Worm (Caenorhabditis elegans) whole organism, L3 larva: ENCODE measurements around the gene T09F3.2.
A peak's percentile ranks its signal among the peaks of the same experiment; 100 is the strongest.

Source experiments
- R02D3.7 ChIP-seq: fragments of 150-350 bp; optimal IDR thresholded peaks from 2 replicates; lab custom pipeline; 2014; ENCODE audit warnings: missing biosample characterization, missing genetic modification characterization
- ZK546.5 ChIP-seq: sonication (generic microtip); optimal IDR thresholded peaks from 2 replicates; lab custom pipeline; 2017; ENCODE audit warnings: missing biosample characterization, missing genetic modification characterization
- ceh-16 ChIP-seq: sonication (generic microtip); optimal IDR thresholded peaks from 2 replicates; lab custom pipeline; 2017; ENCODE audit warnings: missing biosample characterization, missing genetic modification characterization
- ceh-28 ChIP-seq: fragments of 150-350 bp; optimal IDR thresholded peaks from 2 replicates; lab custom pipeline; 2014; ENCODE audit warnings: missing biosample characterization, missing genetic modification reagents, missing genetic modification characterization
- ceh-9 ChIP-seq: sonication (generic microtip); optimal IDR thresholded peaks from 2 replicates; lab custom pipeline; 2018; ENCODE audit warnings: missing biosample characterization, missing genetic modification characterization
- daf-12 ChIP-seq: fragments of 150-350 bp; optimal IDR thresholded peaks from 2 replicates; lab custom pipeline; 2014; ENCODE audit warnings: missing biosample characterization, missing genetic modification reagents, missing genetic modification characterization
- egl-27 ChIP-seq: sonication (generic microtip); optimal IDR thresholded peaks from 4 replicates; lab custom pipeline; 2017; ENCODE audit warnings: missing biosample characterization, missing genetic modification reagents, missing genetic modification characterization
- egl-5 ChIP-seq: fragments of 150-350 bp; optimal IDR thresholded peaks from 2 replicates; lab custom pipeline; 2017; ENCODE audit warnings: missing biosample characterization, missing genetic modification reagents, missing genetic modification characterization, inconsistent platforms
- elt-1 ChIP-seq: fragments of 150-350 bp; optimal IDR thresholded peaks from 2 replicates; lab custom pipeline; 2014; ENCODE audit warnings: missing biosample characterization, missing genetic modification characterization
- elt-2 ChIP-seq: sonication (generic microtip); optimal IDR thresholded peaks from 2 replicates; lab custom pipeline; 2016; ENCODE audit warnings: missing genetic modification reagents, mild to moderate bottlenecking, missing genetic modification characterization, missing compliant biosample characterization
- elt-3 ChIP-seq, 3 experiments: fragments of 150-350 bp in 1 of 3; sonication (generic microtip) in 2 of 3; optimal IDR thresholded peaks; 2 replicates in 2 of 3; 4 replicates in 1 of 3; lab custom pipeline; 2014 to 2017; ENCODE audit warnings: missing biosample characterization in 3 of 3, missing genetic modification characterization in 3 of 3
- eor-1 ChIP-seq, 2 experiments: fragments of 150-350 bp; optimal IDR thresholded peaks; 2 replicates each; lab custom pipeline; 2014 to 2018; ENCODE audit warnings: missing biosample characterization in 2 of 2, missing genetic modification characterization in 2 of 2
- fkh-2 ChIP-seq: fragments of 150-350 bp; optimal IDR thresholded peaks from 2 replicates; lab custom pipeline; 2014; ENCODE audit warnings: missing biosample characterization, missing genetic modification reagents, missing genetic modification characterization
- fos-1 ChIP-seq: fragments of 150-350 bp; optimal IDR thresholded peaks from 2 replicates; lab custom pipeline; 2014; ENCODE audit warnings: missing biosample characterization, missing genetic modification characterization
- hmg-11 ChIP-seq: sonication (generic microtip); optimal IDR thresholded peaks from 2 replicates; lab custom pipeline; 2016; ENCODE audit warnings: missing genetic modification characterization, missing compliant biosample characterization
- jun-1 ChIP-seq: fragments of 150-350 bp; optimal IDR thresholded peaks from 2 replicates; lab custom pipeline; 2014; ENCODE audit warnings: missing biosample characterization, missing genetic modification reagents, missing genetic modification characterization
- lin-15B ChIP-seq: fragments of 150-350 bp; optimal IDR thresholded peaks from 2 replicates; lab custom pipeline; 2014; ENCODE audit warnings: missing biosample characterization, missing genetic modification characterization
- lsy-12 ChIP-seq: sonication (generic microtip); optimal IDR thresholded peaks from 2 replicates; lab custom pipeline; 2016; ENCODE audit warnings: mild to moderate bottlenecking, missing genetic modification characterization, missing compliant biosample characterization
- mdl-1 ChIP-seq: fragments of 150-350 bp; optimal IDR thresholded peaks from 2 replicates; lab custom pipeline; 2014; ENCODE audit warnings: missing biosample characterization, missing genetic modification characterization
- mml-1 ChIP-seq: fragments of 150-350 bp; sonication (generic microtip); optimal IDR thresholded peaks from 3 replicates; lab custom pipeline; 2014; ENCODE audit warnings: missing biosample characterization, missing genetic modification characterization
- nfya-1 ChIP-seq: sonication (generic microtip); optimal IDR thresholded peaks from 2 replicates; lab custom pipeline; 2017; ENCODE audit warnings: missing genetic modification characterization, mild to moderate bottlenecking, missing compliant biosample characterization, antibody characterized with exemption, moderate library complexity; ENCODE audit not compliant: insufficient read depth
- nhr-12 ChIP-seq: fragments of 150-350 bp; optimal IDR thresholded peaks from 2 replicates; lab custom pipeline; 2014; ENCODE audit warnings: missing biosample characterization, missing genetic modification characterization
- nhr-23 ChIP-seq: fragments of 150-350 bp; optimal IDR thresholded peaks from 2 replicates; lab custom pipeline; 2014; ENCODE audit warnings: missing biosample characterization, missing genetic modification reagents, missing genetic modification characterization
- nhr-237 ChIP-seq: fragments of 150-350 bp; optimal IDR thresholded peaks from 2 replicates; lab custom pipeline; 2014; ENCODE audit warnings: missing biosample characterization, missing genetic modification characterization
- nhr-25 ChIP-seq: sonication (generic microtip); optimal IDR thresholded peaks from 2 replicates; lab custom pipeline; 2017; ENCODE audit warnings: missing biosample characterization, missing genetic modification characterization
- nhr-43 ChIP-seq: sonication (generic microtip); optimal IDR thresholded peaks from 2 replicates; lab custom pipeline; 2016; ENCODE audit warnings: mild to moderate bottlenecking, missing genetic modification characterization, missing compliant biosample characterization; ENCODE audit not compliant: poor library complexity, severe bottlenecking
- nhr-76 ChIP-seq: fragments of 150-350 bp; sonication (generic microtip); optimal IDR thresholded peaks from 5 replicates; lab custom pipeline; 2014; ENCODE audit warnings: missing biosample characterization, missing genetic modification characterization
- nhr-77 ChIP-seq: fragments of 150-350 bp; optimal IDR thresholded peaks from 2 replicates; lab custom pipeline; 2014; ENCODE audit warnings: missing biosample characterization, missing genetic modification characterization
- pha-4 ChIP-seq: fragments of 150-350 bp; optimal IDR thresholded peaks from 2 replicates; lab custom pipeline; 2014; ENCODE audit warnings: missing biosample characterization, missing genetic modification reagents, missing genetic modification characterization
- pqm-1 ChIP-seq: fragments of 150-350 bp; optimal IDR thresholded peaks from 2 replicates; lab custom pipeline; 2017; ENCODE audit warnings: missing biosample characterization, missing genetic modification characterization, inconsistent platforms
- sea-2 ChIP-seq: fragments of 150-350 bp; sonication (generic microtip); optimal IDR thresholded peaks from 4 replicates; lab custom pipeline; 2014; ENCODE audit warnings: missing biosample characterization, missing genetic modification reagents, missing genetic modification characterization
- skn-1 ChIP-seq: fragments of 150-350 bp; optimal IDR thresholded peaks from 2 replicates; lab custom pipeline; 2014; ENCODE audit warnings: missing biosample characterization, missing genetic modification characterization
- tbx-2 ChIP-seq: sonication (generic microtip); optimal IDR thresholded peaks from 2 replicates; lab custom pipeline; 2016; ENCODE audit warnings: mild to moderate bottlenecking, missing genetic modification characterization, missing compliant biosample characterization
- zag-1 ChIP-seq: fragments of 150-350 bp; optimal IDR thresholded peaks from 2 replicates; lab custom pipeline; 2014; ENCODE audit warnings: missing biosample characterization, missing genetic modification characterization
- ztf-4 ChIP-seq: fragments of 150-350 bp; optimal IDR thresholded peaks from 2 replicates; lab custom pipeline; 2014; ENCODE audit warnings: missing biosample characterization, missing genetic modification characterization

Gene T09F3.2

ce11 chrII:10396578-10396977 lies 5.6 kb downstream of the T09F3.2 start, which contains the start of gene T09F3.5:
Gene T09F3.5 (plus strand): TSS chrII:10396878.
- no peak for TF ChIP-seq mml-1 (tag; lab: Kevin White, UChicago)
- no peak for TF ChIP-seq fkh-2
- TF ChIP-seq pqm-1 (tag; lab: Kevin White, UChicago), result no peak
- no peak for TF ChIP-seq nhr-76 (tag; lab: Kevin White, UChicago)
- TF ChIP-seq skn-1, result no peak
- TF ChIP-seq nhr-12, result no peak
- no peak for TF ChIP-seq lin-15B (tag; lab: Kevin White, UChicago)
- TF ChIP-seq tbx-2 (tag; lab: Kevin White, UChicago), result no peak
- no peak for TF ChIP-seq elt-1 (tag; lab: Kevin White, UChicago)
- TF ChIP-seq elt-3 (tag; optimal IDR thresholded peaks at IDR 0.05; lab: Kevin White, UChicago), result no peak
- no peak for TF ChIP-seq eor-1 (tag; optimal IDR thresholded peaks at IDR 0.05; lab: Kevin White, UChicago)
- TF ChIP-seq nhr-25 (tag; lab: Kevin White, UChicago), result no peak
- TF ChIP-seq sea-2 (GFP tag; lab: Kevin White, UChicago), result no peak
- no peak for TF ChIP-seq nhr-43 (tag; lab: Kevin White, UChicago)
- TF ChIP-seq zag-1 (tag; lab: Kevin White, UChicago), result no peak
- no peak for TF ChIP-seq R02D3.7 (tag; lab: Kevin White, UChicago)
- TF ChIP-seq elt-2 (tag; lab: Kevin White, UChicago), result no peak
- TF ChIP-seq mdl-1, result no peak
- TF ChIP-seq nhr-77 (tag; lab: Kevin White, UChicago), result no peak

- TF ChIP-seq fos-1 (no peak), elt-2 (tag; lab: Kevin White, UChicago) (peak; percentile 89), nhr-23 (tag; lab: Kevin White, UChicago) (no peak), ceh-9 (tag; lab: Kevin White, UChicago) (no peak), pqm-1 (tag; lab: Kevin White, UChicago) (peak; percentile 50)
Observed at ce11 chrII:10402991-10403390, 12.0 kb downstream of the T09F3.2 start.

ce11 chrII:10410989-10411388 lies 20.0 kb downstream of the T09F3.2 start, which contains the start of gene E04D5.5:
Gene E04D5.5 (plus strand): TSS chrII:10411289.
- TF ChIP-seq daf-12 (tag; lab: Kevin White, UChicago) (no peak), ceh-9 (tag; lab: Kevin White, UChicago) (no peak), egl-27 (tag; lab: Kevin White, UChicago) (no peak), nhr-237 (tag; lab: Kevin White, UChicago) (no peak), hmg-11 (tag; lab: Kevin White, UChicago) (no peak), pha-4 (no peak), eor-1 (tag; optimal IDR thresholded peaks at IDR 0.05; lab: Kevin White, UChicago) (no peak), ztf-4 (tag; lab: Kevin White, UChicago) (no peak), lsy-12 (no peak), elt-3 (tag; optimal IDR thresholded peaks at IDR 0.05; lab: Kevin White, UChicago) (no peak), jun-1 (tag; lab: Kevin White, UChicago) (no peak)

DNA sequence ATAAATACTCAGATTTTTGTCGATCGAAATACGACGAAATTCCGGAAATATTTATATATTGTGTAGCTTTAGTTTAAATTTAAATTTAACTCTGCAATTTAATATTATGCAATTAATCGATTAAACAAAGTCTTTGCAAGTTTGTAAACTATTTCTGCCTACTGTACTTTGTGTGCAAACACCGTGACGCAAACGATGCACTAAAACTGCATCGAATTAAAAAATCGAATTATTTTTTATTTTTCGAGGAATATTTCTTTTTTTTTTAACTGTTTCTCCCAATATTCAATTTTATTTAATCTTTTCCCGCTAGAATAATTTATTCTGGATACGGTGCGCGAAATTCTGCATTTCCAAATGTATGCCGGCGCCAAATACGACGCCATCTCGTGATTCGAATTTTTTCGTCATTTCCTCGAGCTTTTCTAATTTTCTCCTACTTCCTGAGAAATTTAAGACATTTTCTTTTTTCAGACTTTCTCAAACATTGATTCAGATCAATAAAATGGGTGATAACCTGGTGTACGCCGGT lies 25.4 kb downstream of the T09F3.2 start, which contains the start of gene eif-2A:
TSS of gene eif-2A (plus strand) at position 469 of the 532 bp plus-strand sequence.
- TF ChIP-seq egl-5 (no peak), lin-15B (tag; lab: Kevin White, UChicago) (peak; percentile 27), ceh-28 (tag; lab: Kevin White, UChicago) (no peak), ceh-9 (tag; lab: Kevin White, UChicago) (no peak), egl-27 (tag; lab: Kevin White, UChicago) (no peak), pha-4 (peak; percentile 44), ZK546.5 (tag; lab: Kevin White, UChicago) (no peak), zag-1 (tag; lab: Kevin White, UChicago) (no peak), nfya-1 (peak; percentile 51), ceh-16 (tag; lab: Kevin White, UChicago) (no peak)
